Fruit fly (Drosophila melanogaster): Measurements from ENCODE around the gene Sirt2.

Sirt2 gene

dm6 chr3R:20338673-20339072 is 10.4 kb downstream of the Sirt2 start, which contains the start of gene Ir92a:
Ir92a (plus strand) TSS chr3R:20338973.
- TF ChIP-seq CG17801 (GFP tag; optimal IDR thresholded peaks at IDR 0.05; ENCODE audit: partially characterized antibody) = no peak

dm6 chr3R:20346903-20347302 is 18.6 kb downstream of the Sirt2 start:
- TF ChIP-seq CG17801 (GFP tag; optimal IDR thresholded peaks at IDR 0.05; ENCODE audit: partially characterized antibody) = no peak

- no peak for TF ChIP-seq CG17801 (GFP tag; optimal IDR thresholded peaks at IDR 0.05; ENCODE audit: partially characterized antibody)
Measured at dm6 chr3R:20350278-20350677, 22.0 kb downstream of the Sirt2 start.

- no peak for TF ChIP-seq CG17801 (GFP tag; optimal IDR thresholded peaks at IDR 0.05; ENCODE audit: partially characterized antibody)
Measured at dm6 chr3R:20360008-20360407, 31.7 kb downstream of the Sirt2 start, which contains the start of gene MtnC. MtnC (plus strand) TSS chr3R:20360308.
